Worm (Caenorhabditis elegans) whole organism, L1 larva: Measurements from ENCODE around the gene ptr-4.

Experiments
- C04F5.9 ChIP-seq: sonication (generic microtip); optimal IDR thresholded peaks from 2 replicates; lab custom pipeline; 2016; ENCODE audit warnings: missing genetic modification characterization, missing compliant biosample characterization
- C34B4.2 ChIP-seq: sonication (generic microtip); optimal IDR thresholded peaks from 2 replicates; lab custom pipeline; 2017; ENCODE audit warnings: mild to moderate bottlenecking, missing genetic modification characterization, missing compliant biosample characterization
- Y116A8C.19 ChIP-seq: sonication (generic microtip); optimal IDR thresholded peaks from 2 replicates; lab custom pipeline; 2016; ENCODE audit warnings: missing compliant biosample characterization, missing genetic modification characterization, borderline replicate concordance
- aha-1 ChIP-seq: fragments of 150-350 bp; optimal IDR thresholded peaks from 2 replicates; lab custom pipeline; 2014; ENCODE audit warnings: missing biosample characterization, missing genetic modification characterization
- alr-1 ChIP-seq: fragments of 200-800 bp; sonication (Bioruptor generic); optimal IDR thresholded peaks from 2 replicates; lab custom pipeline; 2018; ENCODE audit warnings: borderline replicate concordance, mild to moderate bottlenecking, missing genetic modification characterization, missing compliant biosample characterization
- ama-1 ChIP-seq: fragments of 150-350 bp; optimal IDR thresholded peaks from 2 replicates; lab custom pipeline; 2014
- blmp-1 ChIP-seq: fragments of 150-350 bp; optimal IDR thresholded peaks from 2 replicates; lab custom pipeline; 2014; ENCODE audit warnings: missing biosample characterization, missing genetic modification characterization
- ceh-8 ChIP-seq: fragments of 200-800 bp; sonication (Bioruptor generic); optimal IDR thresholded peaks from 2 replicates; lab custom pipeline; 2018; ENCODE audit warnings: mild to moderate bottlenecking, missing genetic modification characterization, moderate library complexity, missing compliant biosample characterization
- ceh-90 ChIP-seq: sonication (generic microtip); optimal IDR thresholded peaks from 2 replicates; lab custom pipeline; 2016; ENCODE audit warnings: missing genetic modification characterization, missing compliant biosample characterization
- dpl-1 ChIP-seq, 3 experiments: fragments of 150-350 bp in 2 of 3; sonication (generic microtip) in 1 of 3; optimal IDR thresholded peaks; 2 replicates each; lab custom pipeline; 2014 to 2017; ENCODE audit warnings: missing biosample characterization in 3 of 3, missing genetic modification characterization in 3 of 3, missing genetic modification reagents in 3 of 3
- efl-1 ChIP-seq, 4 experiments: fragments of 150-350 bp; optimal IDR thresholded peaks in 3 of 4; peaks in 1 of 4; 1 replicate in 1 of 4; 2 replicates in 3 of 4; lab custom pipeline; 2014; ENCODE audit warnings: missing biosample characterization in 2 of 4, missing genetic modification characterization in 2 of 4, missing genetic modification reagents in 2 of 4
- efl-3 ChIP-seq: fragments of 200-800 bp; sonication (Bioruptor generic); optimal IDR thresholded peaks from 2 replicates; lab custom pipeline; 2018; ENCODE audit warnings: mild to moderate bottlenecking, missing genetic modification characterization, missing compliant biosample characterization
- egl-13 ChIP-seq: sonication (generic microtip); optimal IDR thresholded peaks from 2 replicates; lab custom pipeline; 2016; ENCODE audit warnings: missing genotype, missing genetic modification reagents, missing genetic modification characterization, missing compliant biosample characterization
- elt-3 ChIP-seq, 6 experiments: fragments of 150-350 bp in 1 of 6; sonication (generic microtip); optimal IDR thresholded peaks; 2 replicates each; lab custom pipeline; 2017 to 2018; ENCODE audit warnings: missing biosample characterization in 6 of 6, missing genetic modification characterization in 6 of 6, inconsistent platforms in 1 of 6
- ets-5 ChIP-seq: fragments of 200-800 bp; sonication (Bioruptor generic); IDR thresholded peaks from 2 replicates; pipeline ENCODE4 v1.3.6; 2022; ENCODE audit warnings: missing genetic modification characterization, missing compliant biosample characterization
- fos-1 ChIP-seq: fragments of 150-350 bp; optimal IDR thresholded peaks from 2 replicates; lab custom pipeline; 2014; ENCODE audit warnings: missing biosample characterization, missing genetic modification characterization
- grh-1 ChIP-seq: fragments of 200-800 bp; sonication (Bioruptor generic); IDR thresholded peaks from 2 replicates; pipeline ENCODE4 v1.3.6; 2022; ENCODE audit warnings: missing genetic modification reagents, missing genetic modification characterization, missing compliant biosample characterization
- hlh-17 ChIP-seq: fragments of 200-800 bp; sonication (Bioruptor generic); optimal IDR thresholded peaks from 2 replicates; lab custom pipeline; 2018; ENCODE audit warnings: missing genetic modification characterization, mild to moderate bottlenecking, missing compliant biosample characterization, moderate library complexity, borderline replicate concordance
- hlh-4 ChIP-seq: sonication (generic microtip); optimal IDR thresholded peaks from 2 replicates; lab custom pipeline; 2016; ENCODE audit warnings: mild to moderate bottlenecking, missing genetic modification characterization, missing compliant biosample characterization
- hpl-2 ChIP-seq: fragments of 150-350 bp; optimal IDR thresholded peaks from 2 replicates; lab custom pipeline; 2014; ENCODE audit warnings: missing biosample characterization, missing genetic modification reagents, missing genetic modification characterization
- jun-1 ChIP-seq: fragments of 150-350 bp; optimal IDR thresholded peaks from 2 replicates; lab custom pipeline; 2014; ENCODE audit warnings: missing biosample characterization, missing genetic modification reagents, missing genetic modification characterization
- lin-13 ChIP-seq: fragments of 150-350 bp; optimal IDR thresholded peaks from 2 replicates; lab custom pipeline; 2014; ENCODE audit warnings: missing biosample characterization, missing genetic modification reagents, missing genetic modification characterization
- lin-14 ChIP-seq: fragments of 200-800 bp; sonication (Bioruptor generic); optimal IDR thresholded peaks from 2 replicates; lab custom pipeline; 2018; ENCODE audit warnings: mild to moderate bottlenecking, missing genetic modification characterization, moderate library complexity, missing compliant biosample characterization
- lin-35 ChIP-seq, 2 experiments: fragments of 150-350 bp; optimal IDR thresholded peaks; 2 replicates each; lab custom pipeline; 2014; ENCODE audit warnings: missing biosample characterization in 2 of 2, missing genetic modification characterization in 2 of 2, missing genetic modification reagents in 2 of 2
- lin-39 ChIP-seq: fragments of 150-350 bp; optimal IDR thresholded peaks from 2 replicates; lab custom pipeline; 2014; ENCODE audit warnings: missing biosample characterization, missing genetic modification reagents, missing genetic modification characterization
- lir-3 ChIP-seq: sonication (generic microtip); optimal IDR thresholded peaks from 2 replicates; lab custom pipeline; 2016; ENCODE audit warnings: mild to moderate bottlenecking, missing genetic modification characterization, moderate library complexity, missing compliant biosample characterization; ENCODE audit not compliant: poor library complexity
- lsy-2 ChIP-seq, 2 experiments: fragments of 150-350 bp; optimal IDR thresholded peaks; 2 replicates each; lab custom pipeline; 2014; ENCODE audit warnings: missing biosample characterization in 2 of 2, missing genetic modification characterization in 2 of 2
- mab-9 ChIP-seq: fragments of 200-800 bp; sonication (Bioruptor generic); IDR thresholded peaks from 2 replicates; pipeline ENCODE4 v1.3.6; 2022; ENCODE audit warnings: missing genetic modification reagents, missing genetic modification characterization, missing compliant biosample characterization
- mdl-1 ChIP-seq, 2 experiments: fragments of 150-350 bp; optimal IDR thresholded peaks; 2 replicates each; lab custom pipeline; 2014 to 2017; ENCODE audit warnings: missing biosample characterization in 2 of 2, missing genetic modification characterization in 2 of 2, inconsistent platforms in 1 of 2
- mef-2 ChIP-seq: fragments of 150-350 bp; optimal IDR thresholded peaks from 2 replicates; lab custom pipeline; 2014; ENCODE audit warnings: missing biosample characterization, missing genetic modification characterization
- mep-1 ChIP-seq: fragments of 150-350 bp; optimal IDR thresholded peaks from 2 replicates; lab custom pipeline; 2014; ENCODE audit warnings: missing biosample characterization, missing genetic modification characterization
- nhr-11 ChIP-seq: fragments of 150-350 bp; optimal IDR thresholded peaks from 2 replicates; lab custom pipeline; 2014; ENCODE audit warnings: missing biosample characterization, missing genetic modification characterization
- nhr-20 ChIP-seq: sonication (generic microtip); optimal IDR thresholded peaks from 2 replicates; lab custom pipeline; 2016; ENCODE audit warnings: mild to moderate bottlenecking, missing genetic modification characterization, missing compliant biosample characterization
- nhr-237 ChIP-seq: fragments of 150-350 bp; optimal IDR thresholded peaks from 2 replicates; lab custom pipeline; 2014; ENCODE audit warnings: missing biosample characterization, missing genetic modification characterization
- nhr-28 ChIP-seq: fragments of 150-350 bp; optimal IDR thresholded peaks from 2 replicates; lab custom pipeline; 2014; ENCODE audit warnings: missing biosample characterization, missing genetic modification characterization
- nhr-85 ChIP-seq: sonication (generic microtip); peaks from one replicate; lab custom pipeline; 2016; ENCODE audit warnings: missing genetic modification characterization, inconsistent platforms, missing compliant biosample characterization
- pag-3 ChIP-seq: sonication (generic microtip); optimal IDR thresholded peaks from 2 replicates; lab custom pipeline; 2017; ENCODE audit warnings: missing genetic modification characterization, mild to moderate bottlenecking, missing compliant biosample characterization, antibody characterized with exemption, borderline replicate concordance; ENCODE audit not compliant: insufficient read depth
- pax-3 ChIP-seq: fragments of 200-800 bp; sonication (Bioruptor generic); optimal IDR thresholded peaks from 2 replicates; lab custom pipeline; 2018; ENCODE audit warnings: mild to moderate bottlenecking, missing genetic modification characterization, moderate library complexity, missing compliant biosample characterization
- rnt-1 ChIP-seq: sonication (generic microtip); optimal IDR thresholded peaks from 2 replicates; lab custom pipeline; 2016; ENCODE audit warnings: mild to moderate bottlenecking, missing genetic modification characterization, moderate library complexity, missing compliant biosample characterization
- skn-1 ChIP-seq: fragments of 150-350 bp; optimal IDR thresholded peaks from 2 replicates; lab custom pipeline; 2014; ENCODE audit warnings: missing biosample characterization, missing genetic modification characterization
- sox-4 ChIP-seq: sonication (generic microtip); optimal IDR thresholded peaks from 2 replicates; lab custom pipeline; 2016; ENCODE audit warnings: missing genetic modification characterization, missing compliant biosample characterization
- sptf-1 ChIP-seq: fragments of 150-350 bp; optimal IDR thresholded peaks from 2 replicates; lab custom pipeline; 2014; ENCODE audit warnings: missing biosample characterization, missing genetic modification characterization
- sup-37 ChIP-seq: fragments of 200-800 bp; sonication (Bioruptor generic); optimal IDR thresholded peaks from 2 replicates; lab custom pipeline; 2018; ENCODE audit warnings: mild to moderate bottlenecking, missing genetic modification characterization, missing compliant biosample characterization
- swsn-7 ChIP-seq: sonication (generic microtip); optimal IDR thresholded peaks from 2 replicates; lab custom pipeline; 2016; ENCODE audit warnings: missing genetic modification characterization, missing compliant biosample characterization
- tlp-1 ChIP-seq: fragments of 150-350 bp; optimal IDR thresholded peaks from 2 replicates; lab custom pipeline; 2014; ENCODE audit warnings: missing biosample characterization, missing genetic modification characterization
- unc-30 ChIP-seq: sonication (generic microtip); optimal IDR thresholded peaks from 2 replicates; lab custom pipeline; 2017; ENCODE audit warnings: missing biosample characterization, missing genetic modification characterization
- unc-98 ChIP-seq: fragments of 200-800 bp; sonication (Bioruptor generic); IDR thresholded peaks from 2 replicates; pipeline ENCODE4 v1.3.6; 2022; ENCODE audit warnings: missing genetic modification characterization, missing compliant biosample characterization
- vab-15 ChIP-seq: sonication (generic microtip); optimal IDR thresholded peaks from 2 replicates; lab custom pipeline; 2017; ENCODE audit warnings: missing genotype, mild to moderate bottlenecking, missing genetic modification characterization, missing compliant biosample characterization
- xbp-1 ChIP-seq: sonication (generic microtip); optimal IDR thresholded peaks from 2 replicates; lab custom pipeline; 2016; ENCODE audit warnings: missing genetic modification characterization, missing compliant biosample characterization
- zip-4 ChIP-seq: fragments of 200-800 bp; sonication (Bioruptor generic); optimal IDR thresholded peaks from 2 replicates; lab custom pipeline; 2018; ENCODE audit warnings: mild to moderate bottlenecking, missing genetic modification characterization, moderate library complexity, missing compliant biosample characterization
- ztf-11 ChIP-seq, 2 experiments: sonication (generic microtip); optimal IDR thresholded peaks; 2 replicates each; lab custom pipeline; 2016 to 2017; ENCODE audit warnings: missing genetic modification characterization in 2 of 2, missing biosample characterization in 1 of 2, missing compliant biosample characterization in 1 of 2
- ztf-4 ChIP-seq: fragments of 150-350 bp; optimal IDR thresholded peaks from 2 replicates; lab custom pipeline; 2014; ENCODE audit warnings: missing biosample characterization, missing genetic modification characterization

The ptr-4 gene

DNA sequence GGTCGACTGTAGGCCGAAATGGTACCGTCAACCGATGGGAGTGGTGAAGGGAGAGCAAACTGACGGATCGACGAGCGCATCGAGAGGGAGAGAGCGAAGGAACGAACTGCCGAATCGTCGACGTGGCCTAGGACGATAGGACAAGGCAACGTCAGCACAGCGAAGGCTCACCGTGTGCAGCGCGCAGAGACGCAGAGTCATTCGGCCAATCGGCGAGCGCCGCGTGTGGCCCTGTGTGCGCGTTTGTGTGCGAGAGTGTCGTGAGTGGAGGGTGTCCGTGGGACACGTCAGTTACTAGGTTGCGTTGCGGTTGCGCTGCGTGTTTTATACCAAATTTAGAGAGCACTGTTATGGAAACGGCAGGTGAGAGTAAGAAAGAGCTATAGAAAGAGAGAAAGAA lies 26.2 kb upstream of the ptr-4 start, which contains the start of gene hsp-3:
Gene hsp-3 (minus strand): TSS at position 158 of the 400 bp plus-strand sequence.
- TF ChIP-seq hpl-2 (GFP tag; lab: Kevin White, UChicago) (peak; percentile 89), pax-3 (tag; lab: Kevin White, UChicago) (peak; percentile 95), grh-1 (GFP tag; lab: Robert Waterston, UW) (peak; percentile 99), pag-3 (tag; lab: Kevin White, UChicago) (no peak), nhr-20 (tag; lab: Kevin White, UChicago) (peak; percentile 98), mab-9 (GFP tag; lab: Robert Waterston, UW) (peak; percentile 90), tlp-1 (tag; lab: Kevin White, UChicago) (no peak), Y116A8C.19 (tag; lab: Kevin White, UChicago) (no peak), rnt-1 (peak; percentile 95), dpl-1 (GFP tag; optimal IDR thresholded peaks at IDR 0.05; lab: Kevin White, UChicago) (peak; percentile 67 to 80 (median 68)), nhr-85 (tag; lab: Kevin White, UChicago) (peak; percentile 99), blmp-1 (peak; percentile 41), jun-1 (tag; lab: Kevin White, UChicago) (peak; percentile 97), aha-1 (tag; lab: Kevin White, UChicago) (peak; percentile 75), lsy-2 (tag; optimal IDR thresholded peaks at IDR 0.05; lab: Kevin White, UChicago) (peak; percentile 95 to 97), elt-3 (tag; optimal IDR thresholded peaks at IDR 0.05; lab: Kevin White, UChicago) (peak in 5 of 6 experiments; percentile 58 to 96 (median 80)), mdl-1 (tag; optimal IDR thresholded peaks at IDR 0.05; lab: Kevin White, UChicago) (peak in 1 of 2 experiments; percentile 98), skn-1 (peak; percentile 96), swsn-7 (peak; percentile 99), mep-1 (tag; lab: Kevin White, UChicago) (peak; percentile 92), zip-4 (GFP tag; lab: Kevin White, UChicago) (peak; percentile 86), nhr-28 (tag; lab: Kevin White, UChicago) (no peak), sox-4 (tag; lab: Kevin White, UChicago) (peak; percentile 67), unc-30 (tag; lab: Kevin White, UChicago) (no peak), hlh-4 (tag; lab: Kevin White, UChicago) (peak; percentile 11), unc-98 (GFP tag; lab: Robert Waterston, UW) (peak; percentile 59; the same call in 1 of the 2 replicates), nhr-11 (tag; lab: Kevin White, UChicago) (peak; percentile 84), hlh-17 (GFP tag; lab: Kevin White, UChicago) (no peak), ceh-90 (tag; lab: Kevin White, UChicago) (no peak), efl-1 (optimal IDR thresholded peaks at IDR 0.05; lab: Kevin White, UChicago) (peak; percentile 84 to 92), efl-1 (GFP tag; optimal IDR thresholded peaks at IDR 0.05 in 1 of 2; lab: Kevin White, UChicago) (peak; percentile 84 to 97), sup-37 (GFP tag; lab: Kevin White, UChicago) (peak; percentile 97), nhr-237 (peak; percentile 88), lin-39 (peak; percentile 73), C04F5.9 (tag; lab: Kevin White, UChicago) (peak; percentile 85), C34B4.2 (tag; lab: Kevin White, UChicago) (peak; percentile 44), fos-1 (peak; percentile 93), lir-3 (tag; lab: Kevin White, UChicago) (peak; percentile 89), efl-3 (GFP tag; lab: Kevin White, UChicago) (peak; percentile 49), lin-35 (GFP tag; optimal IDR thresholded peaks at IDR 0.05; lab: Kevin White, UChicago) (peak; percentile 87 to 92), ceh-8 (GFP tag; lab: Kevin White, UChicago) (peak; percentile 88), ets-5 (GFP tag; lab: Robert Waterston, UW) (no peak), xbp-1 (tag; lab: Kevin White, UChicago) (peak; percentile 100), lin-14 (GFP tag; lab: Kevin White, UChicago) (peak; percentile 99), vab-15 (tag; lab: Kevin White, UChicago) (peak; percentile 49), egl-13 (peak; percentile 92), ama-1 (lab: Kevin White, UChicago) (no peak), sptf-1 (tag; lab: Kevin White, UChicago) (no peak), lin-13 (GFP tag; lab: Kevin White, UChicago) (peak; percentile 98), ztf-4 (peak; percentile 90), alr-1 (tag; lab: Kevin White, UChicago) (no peak), ztf-11 (tag; optimal IDR thresholded peaks at IDR 0.05; lab: Kevin White, UChicago) (peak in 1 of 2 experiments; percentile 93), mef-2 (tag; lab: Kevin White, UChicago) (peak; percentile 76)
